Worm (Caenorhabditis elegans): ENCODE measurements around the gene Y7A9A.1.

Y7A9A.1 gene

ce11 chrIV:16180898-16181482, 15.8 kb upstream of the Y7A9A.1 start (continued):
- TF ChIP-seq zfp-3 (GFP tag; conservative IDR thresholded peaks at IDR 0.05) (no peak), nhr-102 (tag; optimal IDR thresholded peaks at IDR 0.05) (peak; percentile 89), dmd-9 (GFP tag; IDR thresholded peaks at IDR 0.05) (no peak)

- TF ChIP-seq hmg-1.1 (GFP tag; IDR thresholded peaks at IDR 0.05) (no peak), Y75B8A.6 (GFP tag; IDR thresholded peaks at IDR 0.05) (no peak), unc-62 (GFP tag; optimal IDR thresholded peaks at IDR 0.05 in 1 of 2) (no peak), unc-62 (tag; optimal IDR thresholded peaks at IDR 0.05) (no peak), F49E8.2 (tag; optimal IDR thresholded peaks at IDR 0.05; ENCODE audit: borderline replicate concordance) (no peak), lim-7 (GFP tag; IDR thresholded peaks at IDR 0.05) (no peak), ceh-44 (GFP tag; IDR thresholded peaks at IDR 0.05) (no peak), F26F4.8 (GFP tag; conservative IDR thresholded peaks at IDR 0.05) (no peak), nhr-102 (tag; optimal IDR thresholded peaks at IDR 0.05) (no peak), mxl-2 (GFP tag; conservative IDR thresholded peaks at IDR 0.05) (no peak), daf-12 (tag; optimal IDR thresholded peaks at IDR 0.05) (no peak), ceh-20 (GFP tag; IDR thresholded peaks at IDR 0.05) (no peak), dmd-8 (GFP tag; IDR thresholded peaks at IDR 0.05) (no peak), rbr-2 (tag; optimal IDR thresholded peaks at IDR 0.05) (no peak)
These were observed 12.3 kb upstream of the Y7A9A.1 start, which contains the start of gene Y105C5B.1413 for ce11 chrIV:16184521-16184920. Y105C5B.1413 (minus strand) TSS chrIV:16184621.

- TF ChIP-seq snpc-1.2 (GFP tag; IDR thresholded peaks at IDR 0.05) (0 out of 2 replicates have a peak, but pooled peaks have one; percentile 20), T26A8.4 (GFP tag; IDR thresholded peaks at IDR 0.05) (no peak)
These were observed 10.8 kb upstream of the Y7A9A.1 start for ce11 chrIV:16186008-16186407.

ce11 chrIV:16191597-16191996, 5.2 kb upstream of the Y7A9A.1 start:
- TF ChIP-seq zfp-2 (tag; optimal IDR thresholded peaks at IDR 0.05) (no peak), snpc-1.2 (GFP tag; IDR thresholded peaks at IDR 0.05) (peak; percentile 72)

- TF ChIP-seq lin-1 (GFP tag; IDR thresholded peaks at IDR 0.05) (no peak), ztf-7 (tag; optimal IDR thresholded peaks at IDR 0.05) (no peak), snpc-4 (tag; optimal IDR thresholded peaks at IDR 0.05) (no peak)
These were observed 4.1 kb upstream of the Y7A9A.1 start for ce11 chrIV:16192754-16193153.

- TF ChIP-seq mdt-29 (GFP tag; IDR thresholded peaks at IDR 0.05): no peak
- TF ChIP-seq zfp-3 (GFP tag; conservative IDR thresholded peaks at IDR 0.05): no peak
- TF ChIP-seq egl-43 (GFP tag; IDR thresholded peaks at IDR 0.05): no peak
- no peak for TF ChIP-seq ceh-32 (tag; optimal IDR thresholded peaks at IDR 0.05; ENCODE audit: poor library complexity)
- TF ChIP-seq rbr-2 (tag; optimal IDR thresholded peaks at IDR 0.05): no peak
- TF ChIP-seq nhr-237 (tag; optimal IDR thresholded peaks at IDR 0.05): no peak
- no peak for TF ChIP-seq nhr-10 (tag; optimal IDR thresholded peaks at IDR 0.05)
- TF ChIP-seq ama-1 (optimal IDR thresholded peaks at IDR 0.05): no peak
- no peak for TF ChIP-seq nhr-102 (tag; optimal IDR thresholded peaks at IDR 0.05)
- TF ChIP-seq ZK337.2 (GFP tag; IDR thresholded peaks at IDR 0.05): no peak
- TF ChIP-seq arid-1 (GFP tag; conservative IDR thresholded peaks at IDR 0.05): no peak
- TF ChIP-seq aha-1 (tag): peak; percentile 20
- TF ChIP-seq ceh-20 (GFP tag; IDR thresholded peaks at IDR 0.05): no peak
- TF ChIP-seq unc-62 (GFP tag; optimal IDR thresholded peaks at IDR 0.05 in 1 of 2): peak in 1 of 2 experiments; percentile 96
- no peak for TF ChIP-seq unc-62 (tag; optimal IDR thresholded peaks at IDR 0.05)
- TF ChIP-seq set-16 (GFP tag; IDR thresholded peaks at IDR 0.05): no peak
These were observed 3.0 kb downstream of the Y7A9A.1 start for ce11 chrIV:16199831-16200230.

Data from whole organism, L4 larva.